Fruit fly (Drosophila melanogaster) whole organism, prepupa: ENCODE measurements around the gene Klp31E.

ENCODE experiments used
- Blimp-1 ChIP-seq: fragments of 200-800 bp; sonication (Bioruptor generic); optimal IDR thresholded peaks from 3 replicates; lab custom pipeline; 2017; ENCODE audit warnings: missing biosample characterization, missing genetic modification characterization, mild to moderate bottlenecking, moderate library complexity, missing genetic modification reagents
- CG10631 ChIP-seq: fragments of 200-800 bp; sonication (Bioruptor generic); optimal IDR thresholded peaks from 2 replicates; lab custom pipeline; 2016; ENCODE audit warnings: missing biosample characterization, missing genetic modification characterization
- CG11294 ChIP-seq: fragments of 200-800 bp; sonication (Bioruptor generic); IDR thresholded peaks from 2 replicates; pipeline ENCODE4 v1.3.6; 2022; ENCODE audit warnings: missing biosample characterization, missing genetic modification characterization
- CG11902 ChIP-seq: fragments of 200-800 bp; sonication (Bioruptor generic); optimal IDR thresholded peaks from 3 replicates; lab custom pipeline; 2016; ENCODE audit warnings: missing biosample characterization, missing genetic modification characterization
- CG15336 ChIP-seq: fragments of 200-800 bp; sonication (Bioruptor generic); IDR thresholded peaks from 2 replicates; pipeline ENCODE4 v1.3.6; 2022; ENCODE audit warnings: missing biosample characterization, missing genetic modification characterization
- CG3032 ChIP-seq: fragments of 200-800 bp; optimal IDR thresholded peaks from 2 replicates; lab custom pipeline; 2019; ENCODE audit warnings: missing biosample characterization, mild to moderate bottlenecking, missing genetic modification characterization, moderate library complexity
- CG32006 ChIP-seq: fragments of 200-800 bp; sonication (Bioruptor generic); optimal IDR thresholded peaks from 3 replicates; lab custom pipeline; 2017; ENCODE audit warnings: missing biosample characterization, mild to moderate bottlenecking, missing genetic modification characterization
- CG3919 ChIP-seq: fragments of 200-800 bp; sonication (Bioruptor generic); optimal IDR thresholded peaks from 3 replicates; lab custom pipeline; 2016; ENCODE audit warnings: missing biosample characterization, missing genetic modification characterization
- CG6792 ChIP-seq: fragments of 200-800 bp; sonication (Bioruptor generic); optimal IDR thresholded peaks from 3 replicates; lab custom pipeline; 2016; ENCODE audit warnings: missing biosample characterization, missing genetic modification characterization
- CG6854 ChIP-seq: fragments of 200-800 bp; sonication (Bioruptor generic); optimal IDR thresholded peaks from 2 replicates; lab custom pipeline; 2017; ENCODE audit warnings: missing biosample characterization, mild to moderate bottlenecking, missing genetic modification characterization
- CG8319 ChIP-seq: fragments of 200-800 bp; sonication (Bioruptor generic); optimal IDR thresholded peaks from 3 replicates; lab custom pipeline; 2016; ENCODE audit warnings: missing biosample characterization, missing genetic modification characterization
- Eip78C ChIP-seq: fragments of 200-800 bp; sonication (Bioruptor generic); peaks from one replicate; lab custom pipeline; 2016; ENCODE audit warnings: missing biosample characterization, missing genetic modification characterization
- Ets96B ChIP-seq: fragments of 200-800 bp; optimal IDR thresholded peaks from 2 replicates; lab custom pipeline; 2019; ENCODE audit warnings: missing biosample characterization, mild to moderate bottlenecking, missing genetic modification characterization, moderate library complexity
- Hr38 ChIP-seq: sonication (Bioruptor generic); optimal IDR thresholded peaks from 2 replicates; lab custom pipeline; 2016; ENCODE audit warnings: missing biosample characterization, missing genetic modification characterization
- Hr4 ChIP-seq: fragments of 200-800 bp; sonication (Bioruptor generic); optimal IDR thresholded peaks from 3 replicates; lab custom pipeline; 2016; ENCODE audit warnings: missing biosample characterization, missing genetic modification characterization
- Met ChIP-seq: fragments of 200-800 bp; sonication (Bioruptor generic); optimal IDR thresholded peaks from 3 replicates; lab custom pipeline; 2016; ENCODE audit warnings: missing biosample characterization, missing genetic modification characterization
- OdsH ChIP-seq: fragments of 200-800 bp; sonication (Bioruptor generic); optimal IDR thresholded peaks from 3 replicates; lab custom pipeline; 2016; ENCODE audit warnings: missing biosample characterization, missing genetic modification characterization
- Sox102F ChIP-seq: fragments of 200-800 bp; sonication (Bioruptor generic); optimal IDR thresholded peaks from 2 replicates; lab custom pipeline; 2016; ENCODE audit warnings: missing biosample characterization, mild to moderate bottlenecking, missing genetic modification characterization
- Sox14 ChIP-seq: fragments of 200-800 bp; sonication (Bioruptor generic); optimal IDR thresholded peaks from 3 replicates; lab custom pipeline; 2016; ENCODE audit warnings: missing biosample characterization, missing genetic modification characterization
- Sox15 ChIP-seq: fragments of 200-800 bp; sonication (Bioruptor generic); optimal IDR thresholded peaks from 3 replicates; lab custom pipeline; 2016; ENCODE audit warnings: missing biosample characterization, missing genetic modification characterization
- achi ChIP-seq: fragments of 200-800 bp; sonication (Bioruptor generic); optimal IDR thresholded peaks from 3 replicates; lab custom pipeline; 2016; ENCODE audit warnings: missing biosample characterization, missing genetic modification characterization
- acj6 ChIP-seq: fragments of 200-800 bp; sonication (Bioruptor generic); optimal IDR thresholded peaks from 3 replicates; lab custom pipeline; 2016; ENCODE audit warnings: missing biosample characterization, missing genetic modification characterization
- dsx ChIP-seq: fragments of 200-800 bp; optimal IDR thresholded peaks from 3 replicates; lab custom pipeline; 2019; ENCODE audit warnings: missing biosample characterization, mild to moderate bottlenecking, missing genetic modification characterization, moderate library complexity; ENCODE audit not compliant: poor library complexity, severe bottlenecking
- eg ChIP-seq: fragments of 200-800 bp; sonication (Bioruptor generic); IDR thresholded peaks from 3 replicates; pipeline ENCODE4 v1.3.6; 2022; ENCODE audit warnings: missing biosample characterization, missing genetic modification characterization
- esn ChIP-seq: fragments of 200-800 bp; sonication (Bioruptor generic); optimal IDR thresholded peaks from 2 replicates; lab custom pipeline; 2016; ENCODE audit warnings: missing biosample characterization, mild to moderate bottlenecking, missing genetic modification characterization, moderate library complexity
- fkh ChIP-seq: fragments of 200-800 bp; sonication (Bioruptor generic); optimal IDR thresholded peaks from 3 replicates; lab custom pipeline; 2017; ENCODE audit warnings: missing biosample characterization, mild to moderate bottlenecking, missing genetic modification characterization, moderate library complexity
- lz ChIP-seq: fragments of 200-800 bp; sonication (Bioruptor generic); optimal IDR thresholded peaks from 3 replicates; lab custom pipeline; 2016; ENCODE audit warnings: missing biosample characterization, missing genetic modification characterization
- net ChIP-seq: fragments of 200-800 bp; sonication (Bioruptor generic); optimal IDR thresholded peaks from 3 replicates; lab custom pipeline; 2016; ENCODE audit warnings: missing biosample characterization, missing genetic modification characterization
- svp ChIP-seq: fragments of 200-800 bp; sonication (Bioruptor generic); peaks from one replicate; lab custom pipeline; 2016; ENCODE audit warnings: missing biosample characterization, missing genetic modification characterization
- topi ChIP-seq: fragments of 200-800 bp; sonication (Bioruptor generic); optimal IDR thresholded peaks from 3 replicates; lab custom pipeline; 2016; ENCODE audit warnings: missing biosample characterization, missing genetic modification characterization
- vri ChIP-seq: fragments of 200-800 bp; sonication (Bioruptor generic); optimal IDR thresholded peaks from 3 replicates; lab custom pipeline; 2016; ENCODE audit warnings: missing biosample characterization, mild to moderate bottlenecking, missing genetic modification characterization

The Klp31E gene

dm6 chr2L:10442048-10442790, 28.4 kb downstream of the Klp31E start, which contains the start of gene loh:
Gene loh (plus strand): TSS chr2L:10442534.
- TF ChIP-seq CG3032 (tag; lab: Kevin White, UChicago) (peak; percentile 29), OdsH (GFP tag; lab: Kevin White, UChicago) (peak; percentile 50), acj6 (GFP tag; lab: Kevin White, UChicago) (peak; percentile 40), Ets96B (tag; lab: Kevin White, UChicago) (no peak), CG11902 (GFP tag; lab: Kevin White, UChicago) (peak; percentile 13), lz (GFP tag; lab: Kevin White, UChicago) (peak; percentile 1), Hr38 (GFP tag; lab: Kevin White, UChicago) (no peak), CG3919 (GFP tag; lab: Kevin White, UChicago) (no peak), topi (GFP tag; lab: Kevin White, UChicago) (peak; percentile 35), CG15336 (no peak; the same call in 1 of the 2 replicates), esn (GFP tag; lab: Kevin White, UChicago) (peak; percentile 60), Hr4 (GFP tag; lab: Kevin White, UChicago) (peak; percentile 32), CG10631 (peak; percentile 49), fkh (no peak), CG32006 (GFP tag; lab: Kevin White, UChicago) (no peak), Eip78C (GFP tag; lab: Kevin White, UChicago) (peak; percentile 86), Sox14 (no peak), Blimp-1 (peak; percentile 8), eg (no peak), CG6792 (peak; percentile 37)

dm6 chr2L:10452296-10452695, 38.5 kb downstream of the Klp31E start, which contains the start of gene ppk10:
Gene ppk10 (minus strand): TSS chr2L:10452396.
- TF ChIP-seq CG6854 (GFP tag; lab: Kevin White, UChicago): no peak
- TF ChIP-seq, all 60 proteins: peak for 0

dm6 chr2L:10455944-10456520, 42.2 kb downstream of the Klp31E start:
- no peak for TF ChIP-seq CG8319 (GFP tag; lab: Kevin White, UChicago)
- TF ChIP-seq vri (GFP tag; lab: Kevin White, UChicago): peak; percentile 93
- no peak for TF ChIP-seq dsx (GFP tag; lab: Kevin White, UChicago)
- no peak for TF ChIP-seq Sox15
- TF ChIP-seq CG3919 (GFP tag; lab: Kevin White, UChicago): no peak
- no peak for TF ChIP-seq net (GFP tag; lab: Kevin White, UChicago)
- peak; percentile 53 for TF ChIP-seq Eip78C (GFP tag; lab: Kevin White, UChicago)
- TF ChIP-seq CG11294 (GFP tag; lab: Robert Waterston, UW): no peak
- peak; percentile 78 for TF ChIP-seq svp (GFP tag; lab: Kevin White, UChicago)
- TF ChIP-seq, all 60 proteins: peak for 3

- TF ChIP-seq Met (GFP tag; lab: Kevin White, UChicago): no peak
- TF ChIP-seq svp (GFP tag; lab: Kevin White, UChicago): peak; percentile 72
Measured at dm6 chr2L:10457191-10457899, 43.5 kb downstream of the Klp31E start, which contains the start of the genes LManI and LManII. Gene LManI (minus strand): TSS chr2L:10457241. Gene LManII (plus strand): TSS chr2L:10457658.

- TF ChIP-seq Sox102F (GFP tag; lab: Kevin White, UChicago) (no peak), lz (GFP tag; lab: Kevin White, UChicago) (no peak), dsx (GFP tag; lab: Kevin White, UChicago) (no peak), CG3919 (GFP tag; lab: Kevin White, UChicago) (no peak), fkh (no peak), achi (GFP tag; lab: Kevin White, UChicago) (no peak)
Measured at dm6 chr2L:10458979-10459378, 45.2 kb downstream of the Klp31E start.
